Worm (Caenorhabditis elegans): Measurements from ENCODE around the gene F01D5.6.

DNA sequence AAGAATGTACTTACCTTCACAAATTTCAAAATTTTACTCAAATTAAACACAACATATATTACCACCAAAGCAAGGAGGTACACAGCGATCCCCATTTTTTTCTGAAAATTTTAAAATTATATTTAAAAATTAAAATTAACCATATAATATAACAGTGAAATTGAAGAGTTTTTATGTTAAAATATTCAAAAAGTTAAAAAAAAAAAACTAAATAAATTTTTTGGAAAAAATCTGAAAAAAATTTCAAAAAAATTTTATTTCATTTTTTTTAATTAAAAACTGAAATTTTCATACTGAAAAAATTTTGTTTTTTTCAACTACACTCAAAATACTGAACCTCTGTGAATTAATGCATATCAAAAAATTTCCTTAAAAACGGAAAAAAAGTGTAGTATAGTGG is 10.6 kb downstream of the F01D5.6 start, which contains the start of gene cyp-37A1:
- TF ChIP-seq T22C8.4 (GFP tag; IDR thresholded peaks at IDR 0.05), result no peak
- TF ChIP-seq flt-1 (GFP tag; IDR thresholded peaks at IDR 0.05), result no peak
- TF ChIP-seq cog-1 (tag; optimal IDR thresholded peaks at IDR 0.05), result no peak
- no peak for TF ChIP-seq ztf-23 (GFP tag; IDR thresholded peaks at IDR 0.05)
- no peak for TF ChIP-seq ztf-29 (GFP tag; IDR thresholded peaks at IDR 0.05)
- no peak for TF ChIP-seq med-1 (GFP tag; optimal IDR thresholded peaks at IDR 0.05; ENCODE audit: insufficient read depth)

All from whole organism, midembryonic.